Fruit fly (Drosophila melanogaster) whole organism, embryonic: Measurements from ENCODE around the gene Prm.

Experiments
- CG12659 ChIP-seq: fragments of 200-800 bp; sonication (Bioruptor generic); optimal IDR thresholded peaks from 3 replicates; lab custom pipeline; 2017; ENCODE audit warnings: mild to moderate bottlenecking, missing biosample characterization, missing genetic modification reagents, missing genetic modification characterization
- CG17829 ChIP-seq: fragments of 200-800 bp; optimal IDR thresholded peaks from 2 replicates; lab custom pipeline; 2019; ENCODE audit warnings: missing biosample characterization, mild to moderate bottlenecking, missing genetic modification characterization, moderate library complexity
- CG33213 ChIP-seq: fragments of 200-800 bp; sonication (Bioruptor generic); optimal IDR thresholded peaks from 3 replicates; lab custom pipeline; 2016; ENCODE audit warnings: missing biosample characterization, missing genetic modification characterization
- CG5245 ChIP-seq: fragments of 200-800 bp; sonication (Bioruptor generic); optimal IDR thresholded peaks from 3 replicates; lab custom pipeline; 2016; ENCODE audit warnings: missing biosample characterization, missing genetic modification characterization
- Hr51 ChIP-seq, 2 experiments: fragments of 200-800 bp; sonication (Bioruptor generic); optimal IDR thresholded peaks; 2 replicates in 1 of 2; 3 replicates in 1 of 2; lab custom pipeline; 2016 to 2018; ENCODE audit warnings: missing biosample characterization in 2 of 2, missing genetic modification characterization in 2 of 2, mild to moderate bottlenecking in 1 of 2, moderate library complexity in 1 of 2
- Lpt ChIP-seq: fragments of >200 bp; optimal IDR thresholded peaks from 2 replicates; lab custom pipeline; 2018; ENCODE audit warnings: missing biosample characterization, missing genetic modification characterization
- Trl ChIP-seq, 3 experiments: fragments of >200 bp in 2 of 3; fragments of 200-800 bp in 1 of 3; sonication (Bioruptor generic) in 1 of 3; optimal IDR thresholded peaks; 2 replicates in 1 of 3; 3 replicates in 2 of 3; lab custom pipeline; 2016 to 2017; ENCODE audit warnings: missing biosample characterization in 1 of 3, missing genetic modification characterization in 1 of 3
- Vsx1 ChIP-seq: fragments of 200-800 bp; sonication (Bioruptor generic); optimal IDR thresholded peaks from 2 replicates; lab custom pipeline; 2017; ENCODE audit warnings: missing biosample characterization, mild to moderate bottlenecking, missing genetic modification characterization, missing genetic modification reagents
- amos ChIP-seq: fragments of 200-800 bp; sonication (Bioruptor generic); IDR thresholded peaks from 2 replicates; pipeline ENCODE4 v1.3.6; 2022; ENCODE audit warnings: missing biosample characterization, missing genetic modification characterization; ENCODE audit not compliant: partially characterized antibody
- nom ChIP-seq: fragments of 200-800 bp; sonication (Bioruptor generic); optimal IDR thresholded peaks from 2 replicates; lab custom pipeline; 2017; ENCODE audit warnings: missing biosample characterization, missing genetic modification characterization, mild to moderate bottlenecking, moderate library complexity, missing genetic modification reagents
- tna ChIP-seq: fragments of 200-800 bp; sonication (Bioruptor generic); IDR thresholded peaks from 2 replicates; pipeline ENCODE4 v1.3.6; 2022; ENCODE audit warnings: missing biosample characterization, missing genetic modification characterization; ENCODE audit not compliant: partially characterized antibody

DNA sequence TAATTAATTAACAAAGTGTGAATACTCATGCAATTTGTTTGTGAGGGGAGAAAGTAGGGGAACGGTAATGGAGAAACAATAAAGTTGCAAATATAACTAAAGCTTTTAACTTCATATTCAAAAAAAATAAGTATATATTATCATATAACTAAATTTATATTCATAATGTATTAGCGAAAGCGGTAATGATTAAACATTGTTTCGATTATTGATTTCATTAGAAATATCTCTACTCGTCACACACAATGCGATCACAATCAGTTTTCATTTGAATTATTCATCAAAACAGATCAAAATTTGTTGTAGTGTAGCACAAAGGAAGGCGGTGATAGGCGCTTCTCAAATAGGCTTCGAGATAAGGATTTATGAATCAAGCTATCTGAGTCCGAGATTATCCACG lies 10.6 kb upstream of the Prm start, which contains the start of gene CG6576:
- no peak for TF ChIP-seq CG5245 (GFP tag; lab: Kevin White, UChicago)
- no peak for TF ChIP-seq nom (GFP tag; lab: Kevin White, UChicago)
- no peak for TF ChIP-seq amos (GFP tag; lab: Robert Waterston, UW)
- TF ChIP-seq CG12659 (GFP tag; lab: Kevin White, UChicago) = no peak
- TF ChIP-seq CG17829 (tag; lab: Kevin White, UChicago) = no peak
- TF ChIP-seq Vsx1 = no peak
- no peak for TF ChIP-seq Lpt
- no peak for TF ChIP-seq Trl (optimal IDR thresholded peaks at IDR 0.05; lab: Kevin White, UChicago)
- no peak for TF ChIP-seq Trl (GFP tag; optimal IDR thresholded peaks at IDR 0.05; lab: Kevin White, UChicago)
- no peak for TF ChIP-seq CG33213 (GFP tag; lab: Kevin White, UChicago)
- TF ChIP-seq tna (GFP tag; lab: Robert Waterston, UW) = no peak
- no peak for TF ChIP-seq Hr51 (GFP tag; optimal IDR thresholded peaks at IDR 0.05; lab: Kevin White, UChicago)
